Fruit fly (Drosophila melanogaster) whole organism, embryonic: ENCODE results near the gene qless.

Experiments used
- Dfd ChIP-seq, 2 experiments: fragments of >200 bp; optimal IDR thresholded peaks; 2 replicates each; lab custom pipeline; 2017; ENCODE audit warnings: missing biosample characterization in 2 of 2, missing genetic modification characterization in 2 of 2
- en ChIP-seq: fragments of 200-800 bp; sonication (Bioruptor generic); optimal IDR thresholded peaks from 2 replicates; lab custom pipeline; 2016; ENCODE audit warnings: missing biosample characterization, missing genetic modification characterization
- maf-S ChIP-seq: fragments of 200-800 bp; sonication (Bioruptor generic); optimal IDR thresholded peaks from 2 replicates; lab custom pipeline; 2016; ENCODE audit warnings: missing biosample characterization, missing genetic modification characterization
- nerfin-1 ChIP-seq: fragments of 200-800 bp; sonication (Bioruptor generic); optimal IDR thresholded peaks from 3 replicates; lab custom pipeline; 2019; ENCODE audit warnings: missing biosample characterization, mild to moderate bottlenecking, missing genetic modification characterization, moderate library complexity

dm6 chr3R:31250426-31251034 is 1.9 kb downstream of the qless start:
- TF ChIP-seq Dfd (GFP tag; optimal IDR thresholded peaks at IDR 0.05; lab: Kevin White, UChicago) (no peak), en (GFP tag; lab: Kevin White, UChicago) (no peak), nerfin-1 (tag; lab: Kevin White, UChicago) (no peak), maf-S (GFP tag; lab: Kevin White, UChicago) (no peak)
